Fruit fly (Drosophila melanogaster) whole organism, embryonic: Measurements from ENCODE around the gene Gcna.

ENCODE experiments used
- CG10366 ChIP-seq: fragments of 200-800 bp; sonication (Bioruptor generic); IDR thresholded peaks from 2 replicates; pipeline ENCODE4 v1.3.6; 2022; ENCODE audit warnings: missing biosample characterization, missing genetic modification characterization
- CG10959 ChIP-seq: fragments of 200-800 bp; sonication (Bioruptor generic); IDR thresholded peaks from 2 replicates; pipeline ENCODE4 v1.3.6; 2022; ENCODE audit warnings: missing biosample characterization, missing genetic modification characterization
- CG11398 ChIP-seq: fragments of 200-800 bp; sonication (Bioruptor generic); optimal IDR thresholded peaks from 2 replicates; lab custom pipeline; 2016; ENCODE audit warnings: missing biosample characterization, missing genetic modification characterization
- CG11723 ChIP-seq: fragments of 200-800 bp; sonication (Bioruptor generic); optimal IDR thresholded peaks from 2 replicates; lab custom pipeline; 2017; ENCODE audit warnings: missing biosample characterization, mild to moderate bottlenecking, missing genetic modification characterization
- CG14014 ChIP-seq: fragments of 200-800 bp; sonication (Bioruptor generic); IDR thresholded peaks from 2 replicates; pipeline ENCODE4 v1.3.6; 2022; ENCODE audit warnings: missing biosample characterization, missing genetic modification characterization
- CG15011 ChIP-seq: fragments of 200-800 bp; sonication (Bioruptor generic); optimal IDR thresholded peaks from 3 replicates; lab custom pipeline; 2018; ENCODE audit warnings: missing biosample characterization, mild to moderate bottlenecking, missing genetic modification characterization
- CG15269 ChIP-seq: fragments of 200-800 bp; sonication (Bioruptor generic); optimal IDR thresholded peaks from 2 replicates; lab custom pipeline; 2018; ENCODE audit warnings: missing biosample characterization, mild to moderate bottlenecking, missing genetic modification characterization, moderate library complexity
- CG15479 ChIP-seq: fragments of 200-800 bp; sonication (Bioruptor generic); optimal IDR thresholded peaks from 3 replicates; lab custom pipeline; 2019; ENCODE audit warnings: missing biosample characterization, mild to moderate bottlenecking, missing genetic modification characterization, moderate library complexity
- CG15514 ChIP-seq: fragments of 200-800 bp; sonication (Bioruptor generic); optimal IDR thresholded peaks from 3 replicates; lab custom pipeline; 2017; ENCODE audit warnings: missing biosample characterization, missing genetic modification characterization, mild to moderate bottlenecking, moderate library complexity, missing genetic modification reagents
- CG17912 ChIP-seq: fragments of 200-800 bp; sonication (Bioruptor generic); optimal IDR thresholded peaks from 2 replicates; lab custom pipeline; 2018; ENCODE audit warnings: missing biosample characterization, mild to moderate bottlenecking, missing genetic modification characterization
- CG2120 ChIP-seq: fragments of 200-800 bp; sonication (Bioruptor generic); optimal IDR thresholded peaks from 3 replicates; lab custom pipeline; 2016; ENCODE audit warnings: missing biosample characterization, missing genetic modification characterization
- CG3407 ChIP-seq: fragments of 200-800 bp; sonication (Bioruptor generic); optimal IDR thresholded peaks from 2 replicates; lab custom pipeline; 2018; ENCODE audit warnings: missing biosample characterization, mild to moderate bottlenecking, missing genetic modification characterization
- CG3995 ChIP-seq: fragments of 200-800 bp; sonication (Bioruptor generic); optimal IDR thresholded peaks from 3 replicates; lab custom pipeline; 2016; ENCODE audit warnings: missing biosample characterization, missing genetic modification characterization
- CG42726 ChIP-seq: fragments of 200-800 bp; sonication (Bioruptor generic); IDR thresholded peaks from 2 replicates; pipeline ENCODE4 v1.3.6; 2022; ENCODE audit warnings: missing biosample characterization, missing genetic modification characterization; ENCODE audit not compliant: partially characterized antibody
- CG7271 ChIP-seq: fragments of 200-800 bp; sonication (Bioruptor generic); optimal IDR thresholded peaks from 2 replicates; lab custom pipeline; 2018; ENCODE audit warnings: missing biosample characterization, mild to moderate bottlenecking, missing genetic modification characterization, moderate library complexity
- CG9437 ChIP-seq: fragments of 200-800 bp; sonication (Bioruptor generic); optimal IDR thresholded peaks from 2 replicates; lab custom pipeline; 2018; ENCODE audit warnings: missing biosample characterization, mild to moderate bottlenecking, missing genetic modification characterization
- CTCF ChIP-seq: fragments of 200-800 bp; sonication (Bioruptor generic); optimal IDR thresholded peaks from 2 replicates; lab custom pipeline; 2017; ENCODE audit warnings: missing biosample characterization, mild to moderate bottlenecking, missing genetic modification characterization, moderate library complexity
- Dll ChIP-seq: fragments of 200-800 bp; sonication (Bioruptor generic); IDR thresholded peaks from 4 replicates; pipeline ENCODE4 v1.3.6; 2022; ENCODE audit warnings: missing biosample characterization, missing genetic modification characterization; ENCODE audit not compliant: partially characterized antibody
- Doc2 ChIP-seq: fragments of 200-800 bp; sonication (Bioruptor generic); IDR thresholded peaks from 2 replicates; pipeline ENCODE4 v1.3.6; 2022; ENCODE audit warnings: missing biosample characterization, missing genetic modification characterization
- Dp ChIP-seq: fragments of 200-800 bp; sonication (Bioruptor generic); optimal IDR thresholded peaks from 2 replicates; lab custom pipeline; 2018; ENCODE audit warnings: missing biosample characterization, mild to moderate bottlenecking, missing genetic modification characterization, moderate library complexity
- Dref ChIP-seq: fragments of 200-800 bp; sonication (Bioruptor generic); IDR thresholded peaks from 2 replicates; pipeline ENCODE4 v1.3.6; 2022; ENCODE audit warnings: missing biosample characterization, missing genetic modification characterization
- Mes4 ChIP-seq: fragments of 200-800 bp; sonication (Bioruptor generic); optimal IDR thresholded peaks from 2 replicates; lab custom pipeline; 2016; ENCODE audit warnings: missing biosample characterization, missing genetic modification characterization
- NC2α ChIP-seq: fragments of 200-800 bp; sonication (Bioruptor generic); optimal IDR thresholded peaks from 2 replicates; lab custom pipeline; 2016; ENCODE audit warnings: missing biosample characterization, missing genetic modification characterization
- NC2β ChIP-seq: fragments of 200-800 bp; sonication (Bioruptor generic); optimal IDR thresholded peaks from 2 replicates; lab custom pipeline; 2016; ENCODE audit warnings: missing biosample characterization, missing genetic modification characterization
- Neu2 ChIP-seq: fragments of 200-800 bp; sonication (Bioruptor generic); optimal IDR thresholded peaks from 3 replicates; lab custom pipeline; 2016; ENCODE audit warnings: missing biosample characterization, missing genetic modification characterization, borderline replicate concordance
- Sry-δ ChIP-seq: fragments of 200-800 bp; sonication (Bioruptor generic); optimal IDR thresholded peaks from 2 replicates; lab custom pipeline; 2016; ENCODE audit warnings: missing biosample characterization, missing genetic modification characterization
- bsh ChIP-seq, 2 experiments: fragments of 200-800 bp; sonication (Bioruptor generic); optimal IDR thresholded peaks; 2 replicates each; lab custom pipeline; 2017 to 2018; ENCODE audit warnings: mild to moderate bottlenecking in 2 of 2, missing biosample characterization in 2 of 2, missing genetic modification characterization in 2 of 2, moderate library complexity in 1 of 2
- cad ChIP-seq: fragments of >200 bp; optimal IDR thresholded peaks from 2 replicates; lab custom pipeline; 2017; ENCODE audit warnings: missing biosample characterization, missing genetic modification characterization
- chinmo ChIP-seq: fragments of 200-800 bp; sonication (Bioruptor generic); IDR thresholded peaks from 4 replicates; pipeline ENCODE4 v1.3.6; 2022; ENCODE audit warnings: missing biosample characterization, missing genetic modification characterization; ENCODE audit not compliant: partially characterized antibody
- crp ChIP-seq, 2 experiments: fragments of 200-800 bp; sonication (Bioruptor generic); optimal IDR thresholded peaks; 2 replicates in 1 of 2; 3 replicates in 1 of 2; lab custom pipeline; 2017; ENCODE audit warnings: missing biosample characterization in 2 of 2, missing genetic modification characterization in 2 of 2, mild to moderate bottlenecking in 1 of 2, moderate library complexity in 1 of 2
- gfzf ChIP-seq: fragments of 200-800 bp; sonication (Bioruptor generic); optimal IDR thresholded peaks from 2 replicates; lab custom pipeline; 2016; ENCODE audit warnings: missing biosample characterization, mild to moderate bottlenecking, missing genetic modification characterization, moderate library complexity
- gsb ChIP-seq: fragments of 200-800 bp; sonication (Bioruptor generic); IDR thresholded peaks from 2 replicates; pipeline ENCODE4 v1.3.6; 2022; ENCODE audit warnings: missing biosample characterization, missing genetic modification characterization
- ham ChIP-seq: fragments of 200-800 bp; sonication (Bioruptor generic); IDR thresholded peaks from 2 replicates; pipeline ENCODE4 v1.3.6; 2022; ENCODE audit warnings: missing biosample characterization, missing genetic modification characterization
- hth ChIP-seq: fragments of >200 bp; optimal IDR thresholded peaks from 2 replicates; lab custom pipeline; 2017; ENCODE audit warnings: inconsistent platforms
- ind ChIP-seq: fragments of 200-800 bp; sonication (Bioruptor generic); optimal IDR thresholded peaks from 3 replicates; lab custom pipeline; 2016; ENCODE audit warnings: missing biosample characterization, missing genetic modification characterization
- jigr1 ChIP-seq: fragments of 200-800 bp; sonication (Bioruptor generic); IDR thresholded peaks from 3 replicates; pipeline ENCODE4 v1.3.6; 2022; ENCODE audit warnings: missing biosample characterization, missing genetic modification characterization
- kah ChIP-seq: fragments of 200-800 bp; sonication (Bioruptor generic); optimal IDR thresholded peaks from 2 replicates; lab custom pipeline; 2018; ENCODE audit warnings: missing biosample characterization, mild to moderate bottlenecking, missing genetic modification characterization
- lmd ChIP-seq: fragments of 200-800 bp; sonication (Bioruptor generic); IDR thresholded peaks from 2 replicates; pipeline ENCODE4 v1.3.6; 2022; ENCODE audit warnings: missing biosample characterization, missing genetic modification characterization
- pnt ChIP-seq: fragments of 200-800 bp; sonication (Bioruptor generic); optimal IDR thresholded peaks from 3 replicates; lab custom pipeline; 2016; ENCODE audit warnings: missing biosample characterization, missing genetic modification characterization
- psq ChIP-seq: fragments of 200-800 bp; sonication (Bioruptor generic); optimal IDR thresholded peaks from 2 replicates; lab custom pipeline; 2017; ENCODE audit warnings: missing biosample characterization, missing genetic modification characterization
- sim ChIP-seq: fragments of 200-800 bp; sonication (Bioruptor generic); IDR thresholded peaks from 2 replicates; pipeline ENCODE4 v1.3.6; 2022; ENCODE audit warnings: missing biosample characterization, missing genetic modification characterization
- so ChIP-seq: fragments of 200-800 bp; sonication (Bioruptor generic); IDR thresholded peaks from 3 replicates; pipeline ENCODE4 v1.3.6; 2022; ENCODE audit warnings: missing biosample characterization, missing genetic modification characterization
- stwl ChIP-seq: fragments of 200-800 bp; sonication (Bioruptor generic); optimal IDR thresholded peaks from 3 replicates; lab custom pipeline; 2018; ENCODE audit warnings: missing biosample characterization, mild to moderate bottlenecking, missing genetic modification characterization, moderate library complexity
- tll ChIP-seq, 2 experiments: fragments of 200-800 bp in 1 of 2; fragments of >200 bp in 1 of 2; sonication (Bioruptor generic) in 1 of 2; optimal IDR thresholded peaks; 2 replicates each; lab custom pipeline; 2017 to 2019; ENCODE audit warnings: missing biosample characterization in 2 of 2, missing genetic modification characterization in 2 of 2, mild to moderate bottlenecking in 1 of 2, moderate library complexity in 1 of 2
- vvl ChIP-seq: fragments of 200-800 bp; sonication (Bioruptor generic); IDR thresholded peaks from 2 replicates; pipeline ENCODE4 v1.3.6; 2022; ENCODE audit warnings: missing biosample characterization, missing genetic modification characterization
- zen ChIP-seq: fragments of 200-800 bp; sonication (Bioruptor generic); optimal IDR thresholded peaks from 3 replicates; lab custom pipeline; 2018; ENCODE audit warnings: missing biosample characterization, mild to moderate bottlenecking, missing genetic modification characterization, moderate library complexity

Gene Gcna

dm6 chrX:1824610-1824948 lies 41.1 kb downstream of the Gcna start (continued):
- TF ChIP-seq pnt (GFP tag; lab: Kevin White, UChicago) (peak; percentile 4), kah (GFP tag; lab: Kevin White, UChicago) (no peak), CG3407 (GFP tag; lab: Kevin White, UChicago) (no peak), psq (GFP tag; lab: Kevin White, UChicago) (no peak), CG7271 (tag; lab: Kevin White, UChicago) (no peak), CG2120 (GFP tag; lab: Kevin White, UChicago) (peak; percentile 28), ind (GFP tag; lab: Kevin White, UChicago) (no peak), ham (GFP tag; lab: Robert Waterston, UW) (no peak), vvl (no peak), Dref (GFP tag; lab: Robert Waterston, UW) (no peak), CG17912 (GFP tag; lab: Kevin White, UChicago) (no peak), CG10959 (GFP tag; lab: Robert Waterston, UW) (no peak), CG15011 (GFP tag; lab: Kevin White, UChicago) (no peak), Mes4 (no peak), so (no peak), sim (GFP tag; lab: Robert Waterston, UW) (no peak), Dll (GFP tag; lab: Robert Waterston, UW) (no peak)
- TF ChIP-seq, all 482 proteins: peak for 56

dm6 chrX:1823883-1824609 lies 41.6 kb downstream of the Gcna start:
- TF ChIP-seq tll (GFP tag; optimal IDR thresholded peaks at IDR 0.05; lab: Kevin White, UChicago) (peak in 1 of 2 experiments; percentile 90), CG10366 (GFP tag; lab: Robert Waterston, UW) (no peak), CG3995 (peak; percentile 68), CG11398 (no peak), chinmo (GFP tag; lab: Robert Waterston, UW) (0 out of 4 replicates have a peak, but pooled peaks have one; percentile 70), cad (GFP tag; lab: Kevin White, UChicago) (peak; percentile 71), CG42726 (GFP tag; lab: Robert Waterston, UW) (no peak), CG17912 (GFP tag; lab: Kevin White, UChicago) (no peak), crp (GFP tag; optimal IDR thresholded peaks at IDR 0.05; lab: Kevin White, UChicago) (peak in 1 of 2 experiments; percentile 43), zen (tag; lab: Kevin White, UChicago) (peak; percentile 81), Neu2 (GFP tag; lab: Kevin White, UChicago) (peak; percentile 92), jigr1 (GFP tag; lab: Robert Waterston, UW) (no peak), CG15479 (GFP tag; lab: Kevin White, UChicago) (peak; percentile 67)
- TF ChIP-seq, all 482 proteins: peak for 8

DNA sequence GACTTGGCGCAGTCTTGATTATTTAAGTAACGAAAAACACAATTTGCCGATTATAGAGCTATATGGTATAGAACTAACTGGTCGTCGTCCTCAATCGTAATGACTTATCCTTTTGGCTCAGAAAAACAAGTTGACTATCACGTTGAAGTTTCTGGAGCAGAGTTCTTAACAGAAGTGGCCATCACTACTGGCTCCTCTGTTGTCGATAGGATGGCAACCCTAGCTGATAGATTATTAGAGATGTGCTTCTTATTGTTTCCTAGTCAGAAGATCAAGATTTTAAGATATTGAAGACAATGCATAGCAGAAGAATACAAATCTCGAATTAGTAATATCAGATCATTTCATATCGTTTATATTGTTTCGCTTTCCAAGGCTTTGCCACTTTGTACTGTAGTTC lies 43.4 kb downstream of the Gcna start, which contains the start of gene CG14811:
TSS of gene CG14811 (minus strand) at position 101 of the 400 bp plus-strand sequence.
- TF ChIP-seq zen (tag; lab: Kevin White, UChicago) (no peak), CG11723 (GFP tag; lab: Kevin White, UChicago) (no peak), Sry-δ (GFP tag; lab: Kevin White, UChicago) (peak; percentile 13), stwl (tag; lab: Kevin White, UChicago) (peak; percentile 10)
- TF ChIP-seq, all 482 proteins: peak for 2

DNA sequence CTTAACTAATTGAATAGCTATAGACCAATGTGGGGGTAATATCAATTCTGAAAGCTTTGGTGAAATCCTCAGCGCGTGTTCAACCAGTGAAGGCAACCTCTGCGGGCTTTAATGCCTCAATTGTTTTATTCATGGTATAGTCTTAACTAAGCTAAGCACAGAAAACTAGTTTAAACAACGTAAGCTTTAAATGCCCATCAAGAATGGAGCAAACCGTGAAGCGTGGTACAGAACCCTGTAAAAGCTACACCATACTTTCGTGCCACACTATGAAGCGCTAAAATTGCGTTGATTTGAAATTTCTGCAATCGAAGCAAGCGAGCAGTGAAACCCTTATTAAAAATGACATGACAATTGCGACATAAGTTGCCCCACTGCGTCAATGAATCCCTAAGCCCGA lies 44.6 kb downstream of the Gcna start:
- TF ChIP-seq NC2α (GFP tag; lab: Kevin White, UChicago) (no peak), CG15514 (GFP tag; lab: Kevin White, UChicago) (peak; percentile 20), Doc2 (GFP tag; lab: Robert Waterston, UW) (no peak), jigr1 (GFP tag; lab: Robert Waterston, UW) (no peak), bsh (GFP tag; optimal IDR thresholded peaks at IDR 0.05; lab: Kevin White, UChicago) (no peak), zen (tag; lab: Kevin White, UChicago) (no peak), Dp (peak; percentile 59), CG15269 (tag; lab: Kevin White, UChicago) (no peak), hth (lab: Kevin White, UChicago) (no peak), gfzf (GFP tag; lab: Kevin White, UChicago) (peak; percentile 30), lmd (GFP tag; lab: Robert Waterston, UW) (no peak), gsb (GFP tag; lab: Robert Waterston, UW) (no peak), CG14014 (no peak), CG9437 (no peak), NC2β (GFP tag; lab: Kevin White, UChicago) (no peak), CTCF (GFP tag; lab: Kevin White, UChicago) (peak; percentile 51)
